Fruit fly (Drosophila melanogaster): ENCODE data around the gene Wnt10.
A peak's percentile ranks its signal among the peaks of the same experiment; 100 is the strongest.

Gene Wnt10

dm6 chr2L:7396962-7397361, 33.8 kb downstream of the Wnt10 start (continued):
- TF ChIP-seq zfh2 (GFP tag; optimal IDR thresholded peaks at IDR 0.05) = peak; percentile 26
- peak; percentile 77 for TF ChIP-seq Sox102F (GFP tag; optimal IDR thresholded peaks at IDR 0.05)
- 0 out of 3 replicates have a peak, but pooled peaks have one; percentile 57 for TF ChIP-seq gce (GFP tag; IDR thresholded peaks at IDR 0.05)
- TF ChIP-seq CG3407 (GFP tag; optimal IDR thresholded peaks at IDR 0.05) = peak; percentile 17
- TF ChIP-seq abd-A (tag; optimal IDR thresholded peaks at IDR 0.05) = peak; percentile 25
- no peak for TF ChIP-seq CG13123 (GFP tag; optimal IDR thresholded peaks at IDR 0.05)
- peak; percentile 15 for TF ChIP-seq dmrt11E (tag; optimal IDR thresholded peaks at IDR 0.05)
- peak; percentile 15 for TF ChIP-seq zen (tag; optimal IDR thresholded peaks at IDR 0.05)
- no peak for TF ChIP-seq TFAM (GFP tag; optimal IDR thresholded peaks at IDR 0.05)
- TF ChIP-seq CG4360 (GFP tag; IDR thresholded peaks at IDR 0.05) = no peak
- TF ChIP-seq CG30020 (tag; optimal IDR thresholded peaks at IDR 0.05) = no peak
- TF ChIP-seq CG15601 (tag; optimal IDR thresholded peaks at IDR 0.05) = no peak
- peak; percentile 80 for TF ChIP-seq slbo (GFP tag; IDR thresholded peaks at IDR 0.05)
- peak; percentile 82 for TF ChIP-seq gem (tag; optimal IDR thresholded peaks at IDR 0.05)
- TF ChIP-seq jumu (GFP tag; optimal IDR thresholded peaks at IDR 0.05) = peak; percentile 48
- TF ChIP-seq Sry-β (GFP tag; optimal IDR thresholded peaks at IDR 0.05) = no peak
- no peak for TF ChIP-seq grn (GFP tag; optimal IDR thresholded peaks at IDR 0.05)
- TF ChIP-seq otp (GFP tag; IDR thresholded peaks at IDR 0.05) = peak; percentile 72
- peak; percentile 47 for TF ChIP-seq E2f2 (GFP tag; IDR thresholded peaks at IDR 0.05)
- peak; percentile 17 for TF ChIP-seq CG14710 (tag; optimal IDR thresholded peaks at IDR 0.05)
- no peak for TF ChIP-seq ham (GFP tag; IDR thresholded peaks at IDR 0.05)
- peak; percentile 46 for TF ChIP-seq vfl (GFP tag; optimal IDR thresholded peaks at IDR 0.05)
- peak; percentile 62 for TF ChIP-seq sisA (GFP tag; IDR thresholded peaks at IDR 0.05)
- peak; percentile 67 for TF ChIP-seq CG3281 (GFP tag; optimal IDR thresholded peaks at IDR 0.05)
- TF ChIP-seq CG3726 (GFP tag; IDR thresholded peaks at IDR 0.05) = 0 out of 3 replicates have a peak, but pooled peaks have one; percentile 15
- no peak for TF ChIP-seq cato (GFP tag; optimal IDR thresholded peaks at IDR 0.05; ENCODE audit: borderline replicate concordance)
- TF ChIP-seq HHEX (GFP tag; optimal IDR thresholded peaks at IDR 0.05) = peak; percentile 69
- TF ChIP-seq sr (GFP tag; IDR thresholded peaks at IDR 0.05) = peak; percentile 14; the same call in 1 of the 3 replicates
- peak; percentile 67; the same call in 2 of the 3 replicates for TF ChIP-seq CG6175 (GFP tag; IDR thresholded peaks at IDR 0.05)
- TF ChIP-seq Deaf1 (tag; optimal IDR thresholded peaks at IDR 0.05) = peak; percentile 5
- no peak for TF ChIP-seq CG6791 (GFP tag; IDR thresholded peaks at IDR 0.05; ENCODE audit: partially characterized antibody)
- TF ChIP-seq CG12155 (GFP tag; optimal IDR thresholded peaks at IDR 0.05) = peak; percentile 42
- TF ChIP-seq wor (GFP tag; IDR thresholded peaks at IDR 0.05) = peak; percentile 38; the same call in 1 of the 2 replicates
- peak in 1 of 2 experiments; percentile 21 for TF ChIP-seq Eip74EF (GFP tag; optimal IDR thresholded peaks at IDR 0.05)
- TF ChIP-seq wek (GFP tag; optimal IDR thresholded peaks at IDR 0.05) = no peak
- TF ChIP-seq CG11093 (GFP tag; IDR thresholded peaks at IDR 0.05) = peak; percentile 53; the same call in 1 of the 3 replicates
- peak; percentile 50 for TF ChIP-seq ATbp (GFP tag; optimal IDR thresholded peaks at IDR 0.05)
- TF ChIP-seq CG9932 (GFP tag; IDR thresholded peaks at IDR 0.05) = peak; percentile 60
- peak; percentile 44 for TF ChIP-seq CG1233 (GFP tag; optimal IDR thresholded peaks at IDR 0.05)
- TF ChIP-seq Dbx (GFP tag; IDR thresholded peaks at IDR 0.05) = 0 out of 3 replicates have a peak, but pooled peaks have one; percentile 38
- TF ChIP-seq croc (GFP tag; conservative IDR thresholded peaks at IDR 0.05) = peak; percentile 51
- TF ChIP-seq CG3838 (GFP tag; optimal IDR thresholded peaks at IDR 0.05) = no peak
- TF ChIP-seq dm (GFP tag; optimal IDR thresholded peaks at IDR 0.05) = no peak
- peak; percentile 79 for TF ChIP-seq HLH3B (GFP tag; IDR thresholded peaks at IDR 0.05)
- no peak for TF ChIP-seq sug (tag; optimal IDR thresholded peaks at IDR 0.05)
- TF ChIP-seq CG11456 (GFP tag; IDR thresholded peaks at IDR 0.05) = peak; percentile 74
- TF ChIP-seq CG4282 (GFP tag; optimal IDR thresholded peaks at IDR 0.05) = no peak
- no peak for TF ChIP-seq CG7963 (GFP tag; IDR thresholded peaks at IDR 0.05; ENCODE audit: partially characterized antibody)
- no peak for TF ChIP-seq ato (GFP tag; IDR thresholded peaks at IDR 0.05; ENCODE audit: partially characterized antibody)
- TF ChIP-seq CG16813 (GFP tag; IDR thresholded peaks at IDR 0.05; ENCODE audit: partially characterized antibody) = no peak
